Worm (Caenorhabditis elegans): ENCODE data around the gene marc-1.

- no peak for TF ChIP-seq flt-1 (GFP tag; IDR thresholded peaks at IDR 0.05)
- no peak for TF ChIP-seq med-1 (GFP tag; optimal IDR thresholded peaks at IDR 0.05; ENCODE audit: insufficient read depth)
- no peak for TF ChIP-seq ref-1 (GFP tag; conservative IDR thresholded peaks at IDR 0.05)
- TF ChIP-seq ztf-23 (GFP tag; IDR thresholded peaks at IDR 0.05): no peak
- no peak for TF ChIP-seq T22C8.4 (GFP tag; IDR thresholded peaks at IDR 0.05)
Observed at ce11 chrV:9775734-9776133, 36.2 kb downstream of the marc-1 start, which contains the start of gene F46B6.12.
